Fruit fly (Drosophila melanogaster) whole organism, adult: ENCODE data around the gene CG14245.

Experiments used
- CG12768 ChIP-seq: fragments of 200-800 bp; sonication (Bioruptor generic); optimal IDR thresholded peaks from 2 replicates; lab custom pipeline; 2017; ENCODE audit warnings: missing biosample characterization, missing genetic modification characterization, mild to moderate bottlenecking, moderate library complexity, missing genetic modification reagents
- CG7045 ChIP-seq: fragments of 200-800 bp; sonication (Bioruptor generic); optimal IDR thresholded peaks from 2 replicates; lab custom pipeline; 2017; ENCODE audit warnings: missing biosample characterization, mild to moderate bottlenecking, missing genetic modification characterization
- CG7101 ChIP-seq: fragments of 200-800 bp; sonication (Bioruptor generic); optimal IDR thresholded peaks from 2 replicates; lab custom pipeline; 2018; ENCODE audit warnings: missing biosample characterization, mild to moderate bottlenecking, missing genetic modification characterization, moderate library complexity
- Hr96 ChIP-seq: fragments of 200-800 bp; sonication (Bioruptor generic); optimal IDR thresholded peaks from 2 replicates; lab custom pipeline; 2016; ENCODE audit warnings: missing biosample characterization, missing genetic modification characterization
- ovo ChIP-seq: fragments of 200-800 bp; sonication (Bioruptor generic); optimal IDR thresholded peaks from 2 replicates; lab custom pipeline; 2016; ENCODE audit warnings: missing biosample characterization, missing genetic modification characterization
- toe ChIP-seq: fragments of 200-800 bp; sonication (Bioruptor generic); optimal IDR thresholded peaks from 2 replicates; lab custom pipeline; 2016; ENCODE audit warnings: missing biosample characterization, missing genetic modification characterization

dm6 chr3R:26714109-26714576, 14.4 kb upstream of the CG14245 start, which contains the start of gene amon:
- TF ChIP-seq CG12768 (GFP tag; lab: Kevin White, UChicago) (peak; percentile 100), CG7045 (GFP tag; lab: Kevin White, UChicago) (peak; percentile 100), Hr96 (peak; percentile 99), toe (peak; percentile 99), CG7101 (peak; percentile 97), ovo (GFP tag; lab: Kevin White, UChicago) (peak; percentile 92)
